Fruit fly (Drosophila melanogaster): Measurements from ENCODE around the gene Gba1a.
A peak's percentile ranks its signal among the peaks of the same experiment; 100 is the strongest.

Gene Gba1a

DNA sequence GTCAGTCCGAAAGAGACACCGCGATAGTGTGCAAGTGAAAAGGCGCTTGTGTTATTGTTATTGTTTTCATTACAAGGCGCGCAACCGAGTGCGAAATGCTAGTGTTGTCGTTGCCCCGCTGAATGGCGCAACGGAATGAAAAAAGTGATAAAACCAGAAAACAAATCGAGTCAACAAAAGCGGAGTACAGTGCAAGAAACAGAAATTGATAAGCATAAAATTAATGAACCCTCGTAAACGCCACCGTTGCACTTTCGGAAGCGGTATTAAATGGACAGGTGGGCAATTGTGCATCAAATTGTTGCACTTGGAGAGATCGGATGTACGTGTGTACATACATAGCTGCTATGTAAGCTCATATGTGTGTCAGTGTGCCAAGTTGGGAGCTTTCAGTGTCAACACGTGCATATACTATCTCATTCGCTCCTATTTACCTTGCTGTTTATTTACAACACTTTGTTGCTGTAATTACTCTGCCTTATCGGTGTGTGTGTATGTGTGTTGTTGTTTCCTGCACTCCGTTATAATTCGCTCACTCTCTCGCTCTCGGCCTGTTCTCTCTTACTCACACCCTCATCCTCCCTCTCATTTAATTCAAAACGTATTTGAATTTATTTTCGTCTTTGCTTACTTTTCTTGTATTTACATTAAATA, 23.1 kb downstream of the Gba1a start (continued):
- TF ChIP-seq CG10669 (GFP tag; optimal IDR thresholded peaks at IDR 0.05) (peak; percentile 36), Eip75B (GFP tag; optimal IDR thresholded peaks at IDR 0.05) (peak; percentile 65), Sox14 (GFP tag; optimal IDR thresholded peaks at IDR 0.05) (peak; percentile 36), Met (GFP tag; optimal IDR thresholded peaks at IDR 0.05) (no peak), Eip78C (GFP tag) (peak; percentile 91), CG8319 (GFP tag; optimal IDR thresholded peaks at IDR 0.05) (peak; percentile 48), Hr4 (GFP tag; optimal IDR thresholded peaks at IDR 0.05) (peak; percentile 56), CG6276 (GFP tag; optimal IDR thresholded peaks at IDR 0.05) (peak; percentile 33), Lpt (GFP tag; optimal IDR thresholded peaks at IDR 0.05) (no peak), CG16779 (tag; optimal IDR thresholded peaks at IDR 0.05) (peak; percentile 23), Ets21C (GFP tag; optimal IDR thresholded peaks at IDR 0.05) (peak; percentile 6), CG11762 (GFP tag; optimal IDR thresholded peaks at IDR 0.05; ENCODE audit: insufficient read depth) (peak; percentile 46), cyc (GFP tag; optimal IDR thresholded peaks at IDR 0.05) (no peak), CG4318 (GFP tag; optimal IDR thresholded peaks at IDR 0.05) (no peak), Hr38 (GFP tag; optimal IDR thresholded peaks at IDR 0.05) (no peak), eg (GFP tag; IDR thresholded peaks at IDR 0.05) (peak; percentile 69)

DNA sequence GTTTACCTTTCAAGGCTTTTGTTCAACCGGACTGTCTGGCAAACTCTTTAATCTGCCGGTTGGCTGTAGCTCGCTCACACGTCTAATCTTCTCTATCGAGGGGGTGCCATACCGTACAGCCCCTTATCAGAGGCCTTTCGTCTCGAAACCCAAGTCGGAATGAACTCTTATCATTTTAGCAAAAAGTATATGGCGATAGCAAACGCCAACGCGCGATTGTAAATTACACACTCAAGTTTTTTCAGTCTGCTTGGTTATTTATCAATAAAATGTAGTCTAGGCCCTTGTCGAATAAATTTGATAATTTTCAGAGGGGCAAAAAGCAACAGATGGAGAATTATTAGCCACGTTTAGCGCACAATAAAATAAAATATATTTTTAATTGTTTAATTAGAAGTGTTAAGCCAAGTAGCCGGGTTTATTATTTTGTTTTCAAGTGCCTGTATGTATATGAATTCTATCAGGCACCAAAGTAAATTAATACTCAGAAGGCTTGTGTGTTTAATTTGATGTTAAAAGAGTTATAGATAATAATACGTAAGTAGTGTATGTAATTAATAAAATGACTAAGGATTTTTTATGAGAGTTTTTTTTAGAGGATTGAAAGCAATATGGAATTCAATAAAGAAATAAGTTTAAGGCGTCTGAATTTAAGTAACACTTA, 24.6 kb downstream of the Gba1a start:
- TF ChIP-seq dsx (GFP tag; optimal IDR thresholded peaks at IDR 0.05; ENCODE audit: poor library complexity, severe bottlenecking) (no peak), Eip78C (GFP tag) (peak; percentile 1), acj6 (GFP tag; optimal IDR thresholded peaks at IDR 0.05) (no peak), Sox15 (GFP tag; optimal IDR thresholded peaks at IDR 0.05) (no peak), OdsH (GFP tag; optimal IDR thresholded peaks at IDR 0.05) (no peak), Eip93F (GFP tag; optimal IDR thresholded peaks at IDR 0.05) (peak; percentile 75), ss (GFP tag; optimal IDR thresholded peaks at IDR 0.05) (no peak), svp (GFP tag) (peak; percentile 83), Eip75B (GFP tag; optimal IDR thresholded peaks at IDR 0.05) (no peak), fkh (GFP tag; optimal IDR thresholded peaks at IDR 0.05) (peak; percentile 34), cyc (GFP tag; optimal IDR thresholded peaks at IDR 0.05) (no peak), vri (GFP tag; optimal IDR thresholded peaks at IDR 0.05) (peak; percentile 72)

DNA sequence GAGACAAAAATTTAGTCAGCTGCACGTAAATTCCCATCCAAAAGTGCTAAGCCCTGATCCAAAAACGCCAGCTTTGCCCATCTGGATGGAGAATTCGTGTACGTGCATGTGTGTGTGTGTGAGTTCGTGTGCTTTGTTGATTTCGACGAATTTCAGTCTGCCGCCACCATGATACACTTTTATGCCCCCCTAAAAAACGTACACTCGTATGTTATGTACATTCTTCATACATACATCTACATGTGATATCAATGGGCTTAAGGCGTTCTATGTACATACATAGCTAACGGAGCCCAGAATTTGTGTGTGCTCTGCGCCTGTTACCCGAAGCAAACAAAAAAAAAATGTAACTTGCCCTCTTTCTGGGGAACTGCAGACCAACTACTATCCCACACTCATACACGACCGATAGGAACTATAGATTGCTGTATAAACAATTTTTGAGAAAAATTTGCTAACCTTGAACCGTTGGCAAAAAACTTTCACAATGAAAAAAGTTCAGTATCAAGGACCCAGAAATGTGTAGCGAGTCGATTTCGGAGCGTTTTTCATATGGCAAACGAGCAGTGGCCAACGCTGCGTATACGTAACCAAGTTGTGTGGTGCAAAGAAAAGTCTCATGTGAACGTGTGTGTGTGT, 25.4 kb downstream of the Gba1a start:
- TF ChIP-seq CG8119 (GFP tag; IDR thresholded peaks at IDR 0.05), result no peak
- TF ChIP-seq Eip78C (GFP tag), result peak; percentile 42
- TF ChIP-seq vri (GFP tag; optimal IDR thresholded peaks at IDR 0.05), result peak; percentile 44
- peak; percentile 92 for TF ChIP-seq fkh (GFP tag; optimal IDR thresholded peaks at IDR 0.05)
- no peak for TF ChIP-seq dac (GFP tag; optimal IDR thresholded peaks at IDR 0.05)
- peak; percentile 74 for TF ChIP-seq svp (GFP tag)

DNA sequence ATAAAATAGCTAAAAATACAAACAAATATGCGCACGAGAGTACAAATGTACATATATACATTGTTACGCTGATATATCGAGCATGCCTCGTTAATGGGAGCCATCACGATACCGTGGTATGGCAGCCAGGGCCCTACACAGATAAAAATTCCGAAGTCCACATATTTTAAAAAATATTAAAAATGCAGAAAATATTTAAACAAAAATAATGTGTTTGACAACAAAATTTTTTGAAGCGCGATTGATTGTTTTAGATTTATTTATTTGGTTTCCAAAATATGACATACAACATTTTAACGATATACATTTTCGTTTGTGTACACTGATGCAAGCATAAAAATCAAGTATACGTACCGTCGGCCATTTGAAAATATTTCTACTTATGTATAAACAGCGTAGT, 26.3 kb downstream of the Gba1a start:
- TF ChIP-seq Sox14 (GFP tag; optimal IDR thresholded peaks at IDR 0.05) (peak; percentile 66), Gug (GFP tag; IDR thresholded peaks at IDR 0.05) (peak; percentile 81), Hr39 (GFP tag; optimal IDR thresholded peaks at IDR 0.05) (peak; percentile 65), CG1621 (tag; optimal IDR thresholded peaks at IDR 0.05) (peak; percentile 16), Hr4 (GFP tag; optimal IDR thresholded peaks at IDR 0.05) (peak; percentile 80), CG7368 (GFP tag; optimal IDR thresholded peaks at IDR 0.05) (peak; percentile 46), CG34406 (GFP tag; optimal IDR thresholded peaks at IDR 0.05) (peak; percentile 61), OdsH (GFP tag; optimal IDR thresholded peaks at IDR 0.05) (peak; percentile 76), Eip75B (GFP tag; optimal IDR thresholded peaks at IDR 0.05) (peak; percentile 67), lz (GFP tag; optimal IDR thresholded peaks at IDR 0.05) (peak; percentile 59), net (GFP tag; optimal IDR thresholded peaks at IDR 0.05) (peak; percentile 79), ss (GFP tag; optimal IDR thresholded peaks at IDR 0.05) (peak in 1 of 2 experiments; percentile 49), Smox (GFP tag; optimal IDR thresholded peaks at IDR 0.05) (peak; percentile 65), CG16779 (tag; optimal IDR thresholded peaks at IDR 0.05) (peak; percentile 4), CG6276 (GFP tag; optimal IDR thresholded peaks at IDR 0.05) (peak; percentile 75), dac (GFP tag; optimal IDR thresholded peaks at IDR 0.05) (peak; percentile 8), achi (GFP tag; optimal IDR thresholded peaks at IDR 0.05) (peak; percentile 69), CG6792 (GFP tag; optimal IDR thresholded peaks at IDR 0.05) (peak; percentile 61), CG31627 (GFP tag; optimal IDR thresholded peaks at IDR 0.05) (peak; percentile 58), salr (GFP tag; optimal IDR thresholded peaks at IDR 0.05) (peak in 1 of 2 experiments; percentile 70), Ets96B (tag; optimal IDR thresholded peaks at IDR 0.05) (peak; percentile 62), cyc (GFP tag; optimal IDR thresholded peaks at IDR 0.05) (peak; percentile 52), CG6163 (GFP tag; IDR thresholded peaks at IDR 0.05) (peak; percentile 78), eg (GFP tag; IDR thresholded peaks at IDR 0.05) (peak; percentile 86), CG6808 (GFP tag; optimal IDR thresholded peaks at IDR 0.05) (peak; percentile 61)

Data from whole organism, prepupa.